Fruit fly (Drosophila melanogaster) whole organism, prepupa: Measurements from ENCODE around the gene CG5245.

ENCODE experiments used
- CG10631 ChIP-seq: fragments of 200-800 bp; sonication (Bioruptor generic); optimal IDR thresholded peaks from 2 replicates; lab custom pipeline; 2016; ENCODE audit warnings: missing biosample characterization, missing genetic modification characterization
- CG15336 ChIP-seq: fragments of 200-800 bp; sonication (Bioruptor generic); IDR thresholded peaks from 2 replicates; pipeline ENCODE4 v1.3.6; 2022; ENCODE audit warnings: missing biosample characterization, missing genetic modification characterization
- CG16779 ChIP-seq: fragments of 200-800 bp; sonication (Bioruptor generic); optimal IDR thresholded peaks from 3 replicates; lab custom pipeline; 2017; ENCODE audit warnings: missing biosample characterization, mild to moderate bottlenecking, missing genetic modification characterization
- CG3032 ChIP-seq: fragments of 200-800 bp; optimal IDR thresholded peaks from 2 replicates; lab custom pipeline; 2019; ENCODE audit warnings: missing biosample characterization, mild to moderate bottlenecking, missing genetic modification characterization, moderate library complexity
- CG4318 ChIP-seq: fragments of 200-800 bp; sonication (Bioruptor generic); optimal IDR thresholded peaks from 3 replicates; lab custom pipeline; 2017; ENCODE audit warnings: missing biosample characterization, mild to moderate bottlenecking, missing genetic modification characterization
- CG6163 ChIP-seq: fragments of 200-800 bp; sonication (Bioruptor generic); IDR thresholded peaks from 3 replicates; pipeline ENCODE4 v1.3.6; 2022; ENCODE audit warnings: missing biosample characterization, missing genetic modification characterization
- CG6854 ChIP-seq: fragments of 200-800 bp; sonication (Bioruptor generic); optimal IDR thresholded peaks from 2 replicates; lab custom pipeline; 2017; ENCODE audit warnings: missing biosample characterization, mild to moderate bottlenecking, missing genetic modification characterization
- CG8119 ChIP-seq: fragments of 200-800 bp; sonication (Bioruptor generic); IDR thresholded peaks from 3 replicates; pipeline ENCODE4 v1.3.6; 2022; ENCODE audit warnings: missing biosample characterization, missing genetic modification characterization
- CG8632 ChIP-seq: fragments of 200-800 bp; sonication (Bioruptor generic); optimal IDR thresholded peaks from 3 replicates; lab custom pipeline; 2016; ENCODE audit warnings: missing biosample characterization, missing genetic modification characterization
- CG9139 ChIP-seq: fragments of 200-800 bp; sonication (Bioruptor generic); optimal IDR thresholded peaks from 3 replicates; lab custom pipeline; 2017; ENCODE audit warnings: missing biosample characterization, mild to moderate bottlenecking, missing genetic modification characterization
- Eip78C ChIP-seq: fragments of 200-800 bp; sonication (Bioruptor generic); peaks from one replicate; lab custom pipeline; 2016; ENCODE audit warnings: missing biosample characterization, missing genetic modification characterization
- Ets21C ChIP-seq: fragments of 200-800 bp; sonication (Bioruptor generic); optimal IDR thresholded peaks from 3 replicates; lab custom pipeline; 2016; ENCODE audit warnings: missing biosample characterization, missing genetic modification characterization
- Ets96B ChIP-seq: fragments of 200-800 bp; optimal IDR thresholded peaks from 2 replicates; lab custom pipeline; 2019; ENCODE audit warnings: missing biosample characterization, mild to moderate bottlenecking, missing genetic modification characterization, moderate library complexity
- Hr38 ChIP-seq: sonication (Bioruptor generic); optimal IDR thresholded peaks from 2 replicates; lab custom pipeline; 2016; ENCODE audit warnings: missing biosample characterization, missing genetic modification characterization
- Hr39 ChIP-seq: fragments of 200-800 bp; sonication (Bioruptor generic); optimal IDR thresholded peaks from 2 replicates; lab custom pipeline; 2016; ENCODE audit warnings: missing biosample characterization, missing genetic modification characterization
- Sox102F ChIP-seq: fragments of 200-800 bp; sonication (Bioruptor generic); optimal IDR thresholded peaks from 2 replicates; lab custom pipeline; 2016; ENCODE audit warnings: missing biosample characterization, mild to moderate bottlenecking, missing genetic modification characterization
- Sox14 ChIP-seq: fragments of 200-800 bp; sonication (Bioruptor generic); optimal IDR thresholded peaks from 3 replicates; lab custom pipeline; 2016; ENCODE audit warnings: missing biosample characterization, missing genetic modification characterization
- acj6 ChIP-seq: fragments of 200-800 bp; sonication (Bioruptor generic); optimal IDR thresholded peaks from 3 replicates; lab custom pipeline; 2016; ENCODE audit warnings: missing biosample characterization, missing genetic modification characterization
- cyc ChIP-seq: fragments of 200-800 bp; sonication (Bioruptor generic); optimal IDR thresholded peaks from 3 replicates; lab custom pipeline; 2016; ENCODE audit warnings: missing biosample characterization, missing genetic modification characterization
- dsx ChIP-seq: fragments of 200-800 bp; optimal IDR thresholded peaks from 3 replicates; lab custom pipeline; 2019; ENCODE audit warnings: missing biosample characterization, mild to moderate bottlenecking, missing genetic modification characterization, moderate library complexity; ENCODE audit not compliant: poor library complexity, severe bottlenecking
- esn ChIP-seq: fragments of 200-800 bp; sonication (Bioruptor generic); optimal IDR thresholded peaks from 2 replicates; lab custom pipeline; 2016; ENCODE audit warnings: missing biosample characterization, mild to moderate bottlenecking, missing genetic modification characterization, moderate library complexity
- fd85E ChIP-seq: fragments of 200-800 bp; sonication (Bioruptor generic); optimal IDR thresholded peaks from 3 replicates; lab custom pipeline; 2016; ENCODE audit warnings: missing biosample characterization, missing genetic modification characterization
- fkh ChIP-seq: fragments of 200-800 bp; sonication (Bioruptor generic); optimal IDR thresholded peaks from 3 replicates; lab custom pipeline; 2017; ENCODE audit warnings: missing biosample characterization, mild to moderate bottlenecking, missing genetic modification characterization, moderate library complexity
- net ChIP-seq: fragments of 200-800 bp; sonication (Bioruptor generic); optimal IDR thresholded peaks from 3 replicates; lab custom pipeline; 2016; ENCODE audit warnings: missing biosample characterization, missing genetic modification characterization
- salr ChIP-seq, 2 experiments: fragments of 200-800 bp; sonication (Bioruptor generic); optimal IDR thresholded peaks; 3 replicates each; lab custom pipeline; 2016 to 2018; ENCODE audit warnings: missing biosample characterization in 2 of 2, missing genetic modification characterization in 2 of 2, mild to moderate bottlenecking in 1 of 2
- ss ChIP-seq, 2 experiments: fragments of 200-800 bp; sonication (Bioruptor generic); optimal IDR thresholded peaks; 2 replicates in 1 of 2; 3 replicates in 1 of 2; lab custom pipeline; 2017 to 2018; ENCODE audit warnings: mild to moderate bottlenecking in 2 of 2, missing biosample characterization in 2 of 2, missing genetic modification characterization in 2 of 2, moderate library complexity in 1 of 2

Gene CG5245

DNA sequence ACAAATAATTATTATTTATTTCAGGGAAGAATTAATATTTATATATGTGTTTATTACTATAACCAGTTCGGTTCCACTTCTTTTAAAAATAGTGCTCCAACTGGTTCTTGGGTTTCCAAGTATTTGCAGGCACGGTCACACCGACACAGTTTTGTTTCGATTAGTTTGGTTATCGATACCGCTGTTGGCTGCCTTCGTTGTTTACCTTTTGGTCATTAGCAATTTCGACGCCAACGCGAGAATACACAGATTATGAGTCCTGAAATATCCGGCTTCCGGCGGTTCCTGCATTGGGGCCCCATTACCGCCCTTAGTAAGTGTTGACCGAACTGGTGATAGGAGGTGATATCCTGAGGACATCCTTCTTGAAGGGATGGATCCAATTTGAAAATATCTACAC, 21.2 kb upstream of the CG5245 start, which contains the start of gene CG5196 (continued):
- TF ChIP-seq acj6 (GFP tag; lab: Kevin White, UChicago) (no peak), fkh (GFP tag; lab: Kevin White, UChicago) (peak; percentile 93), CG8119 (GFP tag; lab: Robert Waterston, UW) (no peak), dsx (GFP tag; lab: Kevin White, UChicago) (no peak), Ets96B (tag; lab: Kevin White, UChicago) (peak; percentile 10), CG6163 (GFP tag; lab: Robert Waterston, UW) (peak; percentile 20; the same call in 1 of the 3 replicates)
- TF ChIP-seq, all 60 proteins: peak for 9

DNA sequence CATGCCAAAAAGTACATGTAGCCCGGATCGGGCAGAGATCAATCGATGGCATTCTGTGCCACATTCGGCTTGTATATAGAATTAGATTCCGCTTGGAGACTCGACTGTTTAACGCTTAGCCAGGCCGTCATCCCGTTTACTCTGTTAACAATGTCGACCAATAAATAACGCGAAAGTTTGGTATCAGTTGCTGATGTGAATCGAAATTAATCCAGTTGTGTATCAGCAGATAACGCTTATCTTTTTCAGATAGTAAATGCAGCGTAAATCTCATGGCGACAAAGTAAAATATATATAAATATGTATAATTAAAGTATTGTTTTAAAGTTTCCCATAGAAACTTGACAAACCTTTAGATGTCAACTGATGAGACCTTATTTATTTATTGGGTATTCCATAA, 17.9 kb upstream of the CG5245 start:
- TF ChIP-seq CG9139 (GFP tag; lab: Kevin White, UChicago), result no peak
- TF ChIP-seq CG8632 (GFP tag; lab: Kevin White, UChicago), result no peak
- no peak for TF ChIP-seq CG4318 (GFP tag; lab: Kevin White, UChicago)
- TF ChIP-seq Sox102F, result no peak
- no peak for TF ChIP-seq acj6 (GFP tag; lab: Kevin White, UChicago)
- no peak for TF ChIP-seq Eip78C (GFP tag; lab: Kevin White, UChicago)
- TF ChIP-seq CG16779 (tag; lab: Kevin White, UChicago), result no peak
- TF ChIP-seq CG10631 (GFP tag; lab: Kevin White, UChicago), result no peak
- no peak for TF ChIP-seq ss (GFP tag; optimal IDR thresholded peaks at IDR 0.05; lab: Kevin White, UChicago)

DNA sequence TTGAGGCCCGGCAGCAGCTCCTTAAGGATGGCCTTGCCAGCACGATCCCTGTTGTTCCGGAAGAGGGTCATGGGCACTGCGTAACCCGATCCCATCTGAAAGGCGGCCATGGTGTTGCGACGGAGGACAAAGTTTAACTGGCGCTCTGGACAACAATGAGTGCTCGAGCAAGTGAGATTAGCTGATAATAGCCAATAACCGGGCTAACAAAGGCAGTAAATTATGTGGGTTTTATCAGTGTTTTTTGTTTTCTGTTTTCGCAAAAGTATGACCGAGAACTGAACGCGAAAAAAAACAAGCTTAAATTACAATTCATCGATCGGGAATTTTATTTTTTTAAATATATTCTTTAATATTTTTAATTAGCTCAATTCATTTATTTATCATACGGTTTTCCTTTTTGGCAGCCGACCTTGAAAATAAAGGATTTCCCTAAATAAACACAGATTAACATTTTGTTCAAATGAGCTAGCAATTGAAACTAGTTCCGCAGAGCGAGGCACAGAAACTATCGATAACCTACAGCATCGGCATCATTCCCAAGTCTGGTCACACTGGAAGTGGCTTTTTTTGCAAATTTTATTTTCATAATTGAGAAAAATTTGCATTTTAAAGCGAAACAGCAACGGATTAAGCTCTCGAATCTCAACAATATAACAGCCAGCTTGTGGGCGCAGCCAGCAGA, 15.9 kb upstream of the CG5245 start, which contains the start of the genes Dip-C and pps:
Gene Dip-C (minus strand): TSS at position 486 of the 685 bp plus-strand sequence.
Gene pps (plus strand): TSS at position 555 of the 685 bp plus-strand sequence.
- TF ChIP-seq Hr39, result no peak
- TF ChIP-seq Eip78C (GFP tag; lab: Kevin White, UChicago), result no peak
- TF ChIP-seq Ets96B (tag; lab: Kevin White, UChicago), result no peak
- TF ChIP-seq Sox14 (GFP tag; lab: Kevin White, UChicago), result peak; percentile 63
- TF ChIP-seq salr (GFP tag; optimal IDR thresholded peaks at IDR 0.05; lab: Kevin White, UChicago), result no peak
- TF ChIP-seq esn, result peak; percentile 32
- no peak for TF ChIP-seq ss (GFP tag; optimal IDR thresholded peaks at IDR 0.05; lab: Kevin White, UChicago)
- TF ChIP-seq CG3032 (tag; lab: Kevin White, UChicago), result peak; percentile 10
- no peak for TF ChIP-seq net (GFP tag; lab: Kevin White, UChicago)
- no peak for TF ChIP-seq fkh (GFP tag; lab: Kevin White, UChicago)
- peak; percentile 51 for TF ChIP-seq CG6854 (GFP tag; lab: Kevin White, UChicago)

DNA sequence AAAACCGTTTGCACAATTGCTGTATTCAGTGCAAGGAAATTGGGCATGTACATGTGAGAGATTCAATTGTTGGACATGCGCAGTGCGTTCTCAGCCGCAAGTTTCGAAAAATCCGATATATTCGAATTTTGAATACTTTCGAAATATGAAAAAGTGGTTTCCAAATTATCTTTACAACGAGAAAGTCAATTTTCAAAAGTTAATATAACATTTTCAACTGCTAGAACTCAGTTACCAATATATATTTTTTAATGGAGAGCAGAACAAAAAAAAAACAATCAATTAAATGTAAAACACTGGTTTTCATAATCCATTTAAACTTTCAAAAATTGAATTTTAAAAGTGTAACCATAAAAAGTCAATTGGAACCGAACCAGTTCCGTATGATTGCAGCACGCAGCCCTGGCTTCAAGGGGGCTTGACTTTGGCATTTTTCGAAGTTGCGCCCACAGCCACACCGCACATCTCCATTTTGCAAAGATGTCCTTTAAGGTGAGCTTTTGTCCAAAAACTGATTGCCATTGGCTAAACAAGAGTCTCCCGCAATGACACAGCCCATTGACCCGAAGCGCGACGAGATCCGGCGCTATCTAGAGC, 6.9 kb upstream of the CG5245 start, which contains the start of the genes Scgbeta and CG17202:
Gene Scgbeta (minus strand): TSS at position 51 of the 597 bp plus-strand sequence.
Gene CG17202 (plus strand): TSS at position 390 of the 597 bp plus-strand sequence.
- TF ChIP-seq esn (peak; percentile 28), cyc (GFP tag; lab: Kevin White, UChicago) (no peak)

DNA sequence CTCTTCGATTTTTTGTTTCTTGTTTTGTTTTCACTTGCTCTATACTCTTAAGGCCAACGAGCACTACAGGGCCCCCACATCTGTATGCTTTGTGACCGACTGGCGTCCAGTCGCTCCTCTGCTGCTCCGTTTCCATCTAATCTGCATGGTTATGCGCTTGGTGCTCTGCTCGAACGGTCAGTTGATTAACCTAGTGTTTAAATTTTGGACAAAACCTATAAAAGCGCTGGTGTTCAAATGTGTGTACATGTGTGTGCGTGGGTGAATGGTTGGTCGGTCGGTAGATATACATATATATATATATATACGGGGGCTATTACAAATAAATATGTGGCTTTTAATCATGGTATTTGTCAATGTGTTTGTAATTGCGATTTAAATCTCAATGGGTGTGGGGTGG, 5.4 kb upstream of the CG5245 start:
- TF ChIP-seq salr (GFP tag; optimal IDR thresholded peaks at IDR 0.05; lab: Kevin White, UChicago) (no peak), CG3032 (tag; lab: Kevin White, UChicago) (no peak), Ets21C (GFP tag; lab: Kevin White, UChicago) (no peak), Hr38 (GFP tag; lab: Kevin White, UChicago) (no peak), fd85E (GFP tag; lab: Kevin White, UChicago) (no peak), CG15336 (GFP tag; lab: Robert Waterston, UW) (no peak)
